Worm (Caenorhabditis elegans) whole organism, young adult: ENCODE measurements around the gene W07G4.2.
A peak's percentile ranks its signal among the peaks of the same experiment; 100 is the strongest.

ENCODE experiments used
- B0019.2 ChIP-seq: fragments of 200-800 bp; sonication (Bioruptor generic); conservative IDR thresholded peaks from 2 replicates; pipeline ENCODE4 v1.3.6; 2022; ENCODE audit warnings: missing genetic modification reagents, missing genetic modification characterization, missing compliant biosample characterization
- F22D6.2 ChIP-seq: sonication (generic microtip); optimal IDR thresholded peaks from 2 replicates; lab custom pipeline; 2016; ENCODE audit warnings: mild to moderate bottlenecking, missing genetic modification characterization, missing compliant biosample characterization
- F23B12.7 ChIP-seq: sonication (generic microtip); optimal IDR thresholded peaks from 2 replicates; lab custom pipeline; 2017; ENCODE audit warnings: missing genetic modification characterization, mild to moderate bottlenecking, missing compliant biosample characterization, antibody characterized with exemption, moderate library complexity; ENCODE audit not compliant: insufficient read depth
- F33H1.4 ChIP-seq: fragments of 200-800 bp; sonication (Bioruptor generic); IDR thresholded peaks from 2 replicates; pipeline ENCODE4 v1.3.6; 2022; ENCODE audit warnings: missing genetic modification reagents, missing genetic modification characterization, missing compliant biosample characterization
- F37B4.10 ChIP-seq: fragments of 200-800 bp; sonication (Bioruptor generic); IDR thresholded peaks from 2 replicates; pipeline ENCODE4 v1.3.6; 2022; ENCODE audit warnings: missing genetic modification characterization, missing compliant biosample characterization
- F55B11.4 ChIP-seq: sonication (generic microtip); optimal IDR thresholded peaks from 2 replicates; lab custom pipeline; 2016; ENCODE audit warnings: missing compliant biosample characterization, missing genetic modification characterization, borderline replicate concordance; ENCODE audit not compliant: insufficient read depth
- F57A8.1 ChIP-seq: fragments of 200-800 bp; sonication (Bioruptor generic); optimal IDR thresholded peaks from 2 replicates; lab custom pipeline; 2018; ENCODE audit warnings: mild to moderate bottlenecking, missing genetic modification characterization, moderate library complexity, missing compliant biosample characterization
- T07F8.4 ChIP-seq: sonication (generic microtip); optimal IDR thresholded peaks from 2 replicates; lab custom pipeline; 2016; ENCODE audit warnings: mild to moderate bottlenecking, missing genetic modification characterization, moderate library complexity, missing compliant biosample characterization
- Y53G8AR.9 ChIP-seq: fragments of 200-800 bp; sonication (Bioruptor generic); conservative IDR thresholded peaks from 2 replicates; pipeline ENCODE4 v1.3.6; 2022; ENCODE audit warnings: missing genetic modification reagents, missing genetic modification characterization, missing compliant biosample characterization
- ama-1 ChIP-seq, 3 experiments: fragments of 150-350 bp in 1 of 3; sonication (generic microtip) in 2 of 3; optimal IDR thresholded peaks; 2 replicates each; lab custom pipeline; 2014 to 2018; ENCODE audit warnings: missing biosample characterization in 2 of 3, missing genetic modification characterization in 2 of 3, missing genetic modification reagents in 2 of 3
- aptf-2 ChIP-seq: fragments of 200-800 bp; sonication (Bioruptor generic); conservative IDR thresholded peaks from 2 replicates; pipeline ENCODE4 v1.3.6; 2022; ENCODE audit warnings: missing genetic modification reagents, missing genetic modification characterization, missing compliant biosample characterization
- atf-7 ChIP-seq: sonication (generic microtip); optimal IDR thresholded peaks from 2 replicates; lab custom pipeline; 2017; ENCODE audit warnings: mild to moderate bottlenecking, missing genetic modification characterization, missing compliant biosample characterization
- attf-3 ChIP-seq: fragments of 200-800 bp; sonication (Bioruptor generic); conservative IDR thresholded peaks from 2 replicates; pipeline ENCODE4 v1.3.6; 2022; ENCODE audit warnings: missing genetic modification reagents, missing genetic modification characterization, missing compliant biosample characterization
- attf-5 ChIP-seq: fragments of 200-800 bp; sonication (Bioruptor generic); optimal IDR thresholded peaks from 2 replicates; lab custom pipeline; 2018; ENCODE audit warnings: mild to moderate bottlenecking, missing genetic modification characterization, missing compliant biosample characterization
- ccch-3 ChIP-seq: fragments of 200-800 bp; sonication (Bioruptor generic); optimal IDR thresholded peaks from 2 replicates; lab custom pipeline; 2018; ENCODE audit warnings: mild to moderate bottlenecking, missing genetic modification characterization, missing compliant biosample characterization
- ceh-79 ChIP-seq: sonication (generic microtip); optimal IDR thresholded peaks from 2 replicates; lab custom pipeline; 2017; ENCODE audit warnings: mild to moderate bottlenecking, missing genetic modification characterization, missing compliant biosample characterization
- die-1 ChIP-seq: sonication (generic microtip); optimal IDR thresholded peaks from 2 replicates; lab custom pipeline; 2016; ENCODE audit warnings: missing genotype, mild to moderate bottlenecking, missing genetic modification characterization, missing compliant biosample characterization
- egrh-3 ChIP-seq: fragments of 200-800 bp; sonication (Bioruptor generic); IDR thresholded peaks from 2 replicates; pipeline ENCODE4 v1.3.6; 2022; ENCODE audit warnings: missing genetic modification reagents, missing genetic modification characterization, missing compliant biosample characterization
- ekl-4 ChIP-seq: fragments of 200-800 bp; sonication (Bioruptor generic); IDR thresholded peaks from 2 replicates; pipeline ENCODE4 v1.3.6; 2022; ENCODE audit warnings: missing genetic modification reagents, missing genetic modification characterization, missing compliant biosample characterization
- ets-4 ChIP-seq: fragments of 200-800 bp; sonication (Bioruptor generic); optimal IDR thresholded peaks from 2 replicates; lab custom pipeline; 2018; ENCODE audit warnings: mild to moderate bottlenecking, missing genetic modification characterization, missing compliant biosample characterization
- gei-17 ChIP-seq: fragments of 200-800 bp; sonication (Bioruptor generic); optimal IDR thresholded peaks from 2 replicates; lab custom pipeline; 2018; ENCODE audit warnings: mild to moderate bottlenecking, missing genetic modification characterization, missing compliant biosample characterization
- hlh-12 ChIP-seq: sonication (generic microtip); optimal IDR thresholded peaks from 2 replicates; lab custom pipeline; 2016; ENCODE audit warnings: missing genetic modification characterization, missing compliant biosample characterization
- hrde-1 ChIP-seq: sonication (generic microtip); optimal IDR thresholded peaks from 2 replicates; lab custom pipeline; 2016; ENCODE audit warnings: missing genetic modification characterization, mild to moderate bottlenecking, missing compliant biosample characterization, moderate library complexity, missing genotype, missing genetic modification reagents, borderline replicate concordance
- hsf-1 ChIP-seq: fragments of 200-800 bp; sonication (Bioruptor generic); IDR thresholded peaks from 2 replicates; pipeline ENCODE4 v1.3.6; 2022; ENCODE audit warnings: missing genetic modification reagents, missing genetic modification characterization, missing compliant biosample characterization
- lag-1 ChIP-seq: fragments of 200-800 bp; sonication (Bioruptor generic); IDR thresholded peaks from 2 replicates; pipeline ENCODE4 v1.3.6; 2022; ENCODE audit warnings: missing genetic modification reagents, missing genetic modification characterization, missing compliant biosample characterization
- let-526 ChIP-seq: fragments of 200-800 bp; sonication (Bioruptor generic); IDR thresholded peaks from 2 replicates; pipeline ENCODE4 v1.3.6; 2022; ENCODE audit warnings: missing genetic modification reagents, missing genetic modification characterization, missing compliant biosample characterization
- lin-26 ChIP-seq: fragments of 200-800 bp; sonication (Bioruptor generic); IDR thresholded peaks from 2 replicates; pipeline ENCODE4 v1.3.6; 2022; ENCODE audit warnings: missing genetic modification reagents, missing genetic modification characterization, missing compliant biosample characterization
- lin-35 ChIP-seq, 3 experiments: fragments of 150-350 bp in 2 of 3; sonication (generic microtip) in 1 of 3; optimal IDR thresholded peaks; 2 replicates each; lab custom pipeline; 2014 to 2018; ENCODE audit warnings: missing biosample characterization in 3 of 3, missing genetic modification characterization in 3 of 3, missing genetic modification reagents in 3 of 3
- madf-10 ChIP-seq: sonication (generic microtip); optimal IDR thresholded peaks from 2 replicates; lab custom pipeline; 2016; ENCODE audit warnings: mild to moderate bottlenecking, missing genetic modification characterization, missing compliant biosample characterization
- mcd-1 ChIP-seq: fragments of 200-800 bp; sonication (Bioruptor generic); IDR thresholded peaks from 2 replicates; pipeline ENCODE4 v1.3.6; 2022; ENCODE audit warnings: missing genetic modification reagents, missing genetic modification characterization, missing compliant biosample characterization
- nfya-2 ChIP-seq: fragments of 200-800 bp; sonication (Bioruptor generic); IDR thresholded peaks from 2 replicates; pipeline ENCODE4 v1.3.6; 2022; ENCODE audit warnings: missing genetic modification reagents, missing genetic modification characterization, missing compliant biosample characterization
- nhr-80 ChIP-seq: sonication (generic microtip); optimal IDR thresholded peaks from 2 replicates; lab custom pipeline; 2016; ENCODE audit warnings: missing genetic modification characterization, missing compliant biosample characterization
- rpc-1 ChIP-seq, 2 experiments: fragments of 150-350 bp in 1 of 2; sonication (generic microtip) in 1 of 2; optimal IDR thresholded peaks; 2 replicates each; lab custom pipeline; 2014 to 2018; ENCODE audit warnings: missing biosample characterization in 1 of 2, missing genetic modification characterization in 1 of 2, missing genetic modification reagents in 1 of 2, missing genotype in 1 of 2
- sea-2 ChIP-seq: fragments of 200-800 bp; sonication (Bioruptor generic); IDR thresholded peaks from 2 replicates; pipeline ENCODE4 v1.3.6; 2022; ENCODE audit warnings: missing genetic modification characterization, missing compliant biosample characterization
- snpc-1.1 ChIP-seq: sonication (generic microtip); optimal IDR thresholded peaks from 2 replicates; lab custom pipeline; 2017; ENCODE audit warnings: missing genetic modification characterization, mild to moderate bottlenecking, missing compliant biosample characterization, antibody characterized with exemption, moderate library complexity, missing genotype, missing genetic modification reagents; ENCODE audit not compliant: insufficient read depth
- snpc-1.3 ChIP-seq: sonication (generic microtip); optimal IDR thresholded peaks from 2 replicates; lab custom pipeline; 2017; ENCODE audit warnings: missing genetic modification characterization, mild to moderate bottlenecking, missing compliant biosample characterization, antibody characterized with exemption, moderate library complexity, missing genotype, missing genetic modification reagents; ENCODE audit not compliant: insufficient read depth
- snpc-3.4 ChIP-seq: sonication (generic microtip); optimal IDR thresholded peaks from 2 replicates; lab custom pipeline; 2017; ENCODE audit warnings: missing genetic modification characterization, mild to moderate bottlenecking, missing compliant biosample characterization, antibody characterized with exemption, moderate library complexity, missing genotype, missing genetic modification reagents
- snpc-4 ChIP-seq, 5 experiments: fragments of 150-350 bp in 1 of 5; sonication (generic microtip) in 4 of 5; optimal IDR thresholded peaks; 2 replicates each; lab custom pipeline; 2014 to 2018; ENCODE audit warnings: missing genetic modification characterization in 5 of 5, missing biosample characterization in 3 of 5, antibody characterized with exemption in 2 of 5, mild to moderate bottlenecking in 2 of 5, missing compliant biosample characterization in 2 of 5, missing genotype in 2 of 5, moderate library complexity in 2 of 5, missing genetic modification reagents in 1 of 5
- somi-1 ChIP-seq: fragments of 200-800 bp; sonication (Bioruptor generic); optimal IDR thresholded peaks from 2 replicates; lab custom pipeline; 2018; ENCODE audit warnings: mild to moderate bottlenecking, missing genetic modification characterization, missing compliant biosample characterization
- tbx-9 ChIP-seq: sonication (generic microtip); optimal IDR thresholded peaks from 2 replicates; lab custom pipeline; 2016; ENCODE audit warnings: borderline replicate concordance, missing genetic modification characterization, inconsistent platforms, missing compliant biosample characterization
- tlf-1 ChIP-seq: fragments of 200-800 bp; sonication (Bioruptor generic); optimal IDR thresholded peaks from 2 replicates; lab custom pipeline; 2018; ENCODE audit warnings: mild to moderate bottlenecking, missing genetic modification characterization, missing compliant biosample characterization
- unc-62 ChIP-seq: fragments of 150-350 bp; optimal IDR thresholded peaks from 2 replicates; lab custom pipeline; 2014; ENCODE audit warnings: missing biosample characterization, missing genetic modification reagents, missing genetic modification characterization
- zfh-2 ChIP-seq: fragments of 200-800 bp; sonication (Bioruptor generic); conservative IDR thresholded peaks from 2 replicates; pipeline ENCODE4 v1.3.6; 2022; ENCODE audit warnings: missing genetic modification reagents, missing genetic modification characterization, missing compliant biosample characterization
- zim-3 ChIP-seq: sonication (generic microtip); optimal IDR thresholded peaks from 2 replicates; lab custom pipeline; 2017; ENCODE audit warnings: mild to moderate bottlenecking, missing genetic modification characterization, moderate library complexity, missing compliant biosample characterization

Gene W07G4.2

ce11 chrV:13036466-13036865, at the start of gene W07G4.2:
W07G4.2 (minus strand) TSS chrV:13036566.
- no peak for TF ChIP-seq snpc-1.3 (tag; lab: Kevin White, UChicago)
- TF ChIP-seq snpc-3.4 (tag; lab: Kevin White, UChicago), result no peak
- no peak for TF ChIP-seq F37B4.10 (GFP tag; lab: Robert Waterston, UW)
- TF ChIP-seq rpc-1 (optimal IDR thresholded peaks at IDR 0.05; lab: Kevin White, UChicago), result no peak
- no peak for TF ChIP-seq rpc-1 (tag; optimal IDR thresholded peaks at IDR 0.05; lab: Kevin White, UChicago)
- TF ChIP-seq attf-5 (GFP tag; lab: Kevin White, UChicago), result no peak
- TF ChIP-seq ama-1 (optimal IDR thresholded peaks at IDR 0.05; lab: Kevin White, UChicago), result no peak
- no peak for TF ChIP-seq ama-1 (GFP tag; optimal IDR thresholded peaks at IDR 0.05; lab: Kevin White, UChicago)
- TF ChIP-seq F57A8.1 (GFP tag; lab: Kevin White, UChicago), result no peak
- no peak for TF ChIP-seq egrh-3 (GFP tag; lab: Robert Waterston, UW)
- TF ChIP-seq gei-17, result no peak
- TF ChIP-seq madf-10 (tag; lab: Kevin White, UChicago), result no peak
- no peak for TF ChIP-seq aptf-2 (GFP tag; lab: Robert Waterston, UW)
- no peak for TF ChIP-seq sea-2 (GFP tag; lab: Robert Waterston, UW)
- no peak for TF ChIP-seq ets-4 (GFP tag; lab: Kevin White, UChicago)
- TF ChIP-seq attf-3 (GFP tag; lab: Robert Waterston, UW), result no peak
- no peak for TF ChIP-seq T07F8.4
- TF ChIP-seq snpc-1.1 (tag; lab: Kevin White, UChicago), result no peak
- no peak for TF ChIP-seq lin-26
- TF ChIP-seq hrde-1 (tag; lab: Kevin White, UChicago), result no peak
- no peak for TF ChIP-seq B0019.2
- TF ChIP-seq atf-7, result no peak

ce11 chrV:13085917-13086552, 49.7 kb upstream of the W07G4.2 start:
- TF ChIP-seq hlh-12 (tag; lab: Kevin White, UChicago) (no peak), lag-1 (GFP tag; lab: Robert Waterston, UW) (no peak), let-526 (GFP tag; lab: Robert Waterston, UW) (no peak), F55B11.4 (tag; lab: Kevin White, UChicago) (no peak), ceh-79 (tag; lab: Kevin White, UChicago) (no peak), F23B12.7 (tag; lab: Kevin White, UChicago) (no peak), tlf-1 (peak; percentile 56), snpc-4 (GFP tag; optimal IDR thresholded peaks at IDR 0.05; lab: Kevin White, UChicago) (no peak), snpc-4 (tag; optimal IDR thresholded peaks at IDR 0.05; lab: Kevin White, UChicago) (peak in 2 of 4 experiments; percentile 27 to 56), nfya-2 (GFP tag; lab: Robert Waterston, UW) (no peak), somi-1 (peak; percentile 74), F33H1.4 (GFP tag; lab: Robert Waterston, UW) (no peak), ccch-3 (GFP tag; lab: Kevin White, UChicago) (no peak), ekl-4 (no peak), Y53G8AR.9 (GFP tag; lab: Robert Waterston, UW) (no peak), madf-10 (tag; lab: Kevin White, UChicago) (peak; percentile 46), hsf-1 (GFP tag; lab: Robert Waterston, UW) (no peak), F37B4.10 (GFP tag; lab: Robert Waterston, UW) (no peak), zfh-2 (GFP tag; lab: Robert Waterston, UW) (peak; percentile 90), ama-1 (optimal IDR thresholded peaks at IDR 0.05; lab: Kevin White, UChicago) (peak; percentile 46), ama-1 (GFP tag; optimal IDR thresholded peaks at IDR 0.05; lab: Kevin White, UChicago) (no peak), zim-3 (tag; lab: Kevin White, UChicago) (peak; percentile 45), nhr-80 (tag; lab: Kevin White, UChicago) (peak; percentile 42), unc-62 (GFP tag; lab: Kevin White, UChicago) (peak; percentile 54), mcd-1 (GFP tag; lab: Robert Waterston, UW) (peak; percentile 45; the same call in 1 of the 2 replicates), lin-35 (GFP tag; optimal IDR thresholded peaks at IDR 0.05; lab: Kevin White, UChicago) (peak in 1 of 3 experiments; percentile 49), tbx-9 (tag; lab: Kevin White, UChicago) (no peak), F22D6.2 (no peak), egrh-3 (GFP tag; lab: Robert Waterston, UW) (peak; percentile 54; the same call in 1 of the 2 replicates), die-1 (tag; lab: Kevin White, UChicago) (peak; percentile 15)
